Fruit fly (Drosophila melanogaster) whole organism, prepupa: ENCODE results near the gene Eig71Ek.

Source experiments
- CG6163 ChIP-seq: fragments of 200-800 bp; sonication (Bioruptor generic); IDR thresholded peaks from 3 replicates; pipeline ENCODE4 v1.3.6; 2022; ENCODE audit warnings: missing biosample characterization, missing genetic modification characterization
- CG6792 ChIP-seq: fragments of 200-800 bp; sonication (Bioruptor generic); optimal IDR thresholded peaks from 3 replicates; lab custom pipeline; 2016; ENCODE audit warnings: missing biosample characterization, missing genetic modification characterization
- CG8319 ChIP-seq: fragments of 200-800 bp; sonication (Bioruptor generic); optimal IDR thresholded peaks from 3 replicates; lab custom pipeline; 2016; ENCODE audit warnings: missing biosample characterization, missing genetic modification characterization
- Gug ChIP-seq: fragments of 200-800 bp; sonication (Bioruptor generic); IDR thresholded peaks from 2 replicates; pipeline ENCODE4 v1.3.6; 2022; ENCODE audit warnings: missing biosample characterization, missing genetic modification characterization
- Hr38 ChIP-seq: sonication (Bioruptor generic); optimal IDR thresholded peaks from 2 replicates; lab custom pipeline; 2016; ENCODE audit warnings: missing biosample characterization, missing genetic modification characterization
- OdsH ChIP-seq: fragments of 200-800 bp; sonication (Bioruptor generic); optimal IDR thresholded peaks from 3 replicates; lab custom pipeline; 2016; ENCODE audit warnings: missing biosample characterization, missing genetic modification characterization
- Sox102F ChIP-seq: fragments of 200-800 bp; sonication (Bioruptor generic); optimal IDR thresholded peaks from 2 replicates; lab custom pipeline; 2016; ENCODE audit warnings: missing biosample characterization, mild to moderate bottlenecking, missing genetic modification characterization
- Sox14 ChIP-seq: fragments of 200-800 bp; sonication (Bioruptor generic); optimal IDR thresholded peaks from 3 replicates; lab custom pipeline; 2016; ENCODE audit warnings: missing biosample characterization, missing genetic modification characterization
- cyc ChIP-seq: fragments of 200-800 bp; sonication (Bioruptor generic); optimal IDR thresholded peaks from 3 replicates; lab custom pipeline; 2016; ENCODE audit warnings: missing biosample characterization, missing genetic modification characterization
- eg ChIP-seq: fragments of 200-800 bp; sonication (Bioruptor generic); IDR thresholded peaks from 3 replicates; pipeline ENCODE4 v1.3.6; 2022; ENCODE audit warnings: missing biosample characterization, missing genetic modification characterization
- salr ChIP-seq, 2 experiments: fragments of 200-800 bp; sonication (Bioruptor generic); optimal IDR thresholded peaks; 3 replicates each; lab custom pipeline; 2016 to 2018; ENCODE audit warnings: missing biosample characterization in 2 of 2, missing genetic modification characterization in 2 of 2, mild to moderate bottlenecking in 1 of 2

dm6 chr3L:15665741-15666140 lies 4.7 kb downstream of the Eig71Ek start:
- no peak for TF ChIP-seq Hr38
- TF ChIP-seq eg (GFP tag; lab: Robert Waterston, UW), result no peak
- no peak for TF ChIP-seq OdsH (GFP tag; lab: Kevin White, UChicago)
- no peak for TF ChIP-seq CG8319
- no peak for TF ChIP-seq CG6163 (GFP tag; lab: Robert Waterston, UW)
- no peak for TF ChIP-seq Gug (GFP tag; lab: Robert Waterston, UW)
- TF ChIP-seq salr (GFP tag; optimal IDR thresholded peaks at IDR 0.05; lab: Kevin White, UChicago), result no peak
- no peak for TF ChIP-seq Sox14 (GFP tag; lab: Kevin White, UChicago)
- TF ChIP-seq Sox102F (GFP tag; lab: Kevin White, UChicago), result no peak
- no peak for TF ChIP-seq cyc (GFP tag; lab: Kevin White, UChicago)
- no peak for TF ChIP-seq CG6792 (GFP tag; lab: Kevin White, UChicago)
